Worm (Caenorhabditis elegans): ENCODE results near the gene fbxb-91.

DNA sequence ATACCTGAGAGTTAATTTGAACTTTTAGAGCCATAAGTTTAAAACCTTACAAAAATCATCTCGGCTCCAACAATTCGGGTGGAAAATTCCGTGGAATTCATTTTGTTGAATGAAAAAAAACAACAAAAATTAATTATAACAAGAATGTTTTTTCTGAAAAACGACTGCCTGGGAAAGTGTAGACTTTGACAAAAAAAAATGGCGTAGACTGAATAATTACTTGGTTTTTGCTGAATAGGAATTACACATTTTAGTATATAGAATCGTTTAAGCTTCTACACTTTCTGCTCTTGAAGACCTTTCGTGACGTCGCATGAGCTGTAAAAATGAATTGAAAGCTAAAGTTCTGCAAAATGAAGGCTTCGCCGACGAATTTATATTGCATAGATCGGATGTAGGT is 13.9 kb upstream of the fbxb-91 start, which contains the start of gene srx-112:
- no peak for TF ChIP-seq tab-1 (GFP tag; IDR thresholded peaks at IDR 0.05)
- TF ChIP-seq ref-1 (GFP tag; conservative IDR thresholded peaks at IDR 0.05), result no peak

Data from whole organism, midembryonic.